Worm (Caenorhabditis elegans) whole organism, L3 larva: ENCODE results near the gene str-174.

Experiments used
- R02D3.7 ChIP-seq: fragments of 150-350 bp; optimal IDR thresholded peaks from 2 replicates; lab custom pipeline; 2014; ENCODE audit warnings: missing biosample characterization, missing genetic modification characterization
- ama-1 ChIP-seq: fragments of 150-350 bp; optimal IDR thresholded peaks from 2 replicates; lab custom pipeline; 2018
- elt-1 ChIP-seq: fragments of 150-350 bp; optimal IDR thresholded peaks from 2 replicates; lab custom pipeline; 2014; ENCODE audit warnings: missing biosample characterization, missing genetic modification characterization
- fkh-10 ChIP-seq: sonication (generic microtip); optimal IDR thresholded peaks from 2 replicates; lab custom pipeline; 2017; ENCODE audit warnings: missing biosample characterization, missing genetic modification reagents, missing genetic modification characterization
- fos-1 ChIP-seq: fragments of 150-350 bp; optimal IDR thresholded peaks from 2 replicates; lab custom pipeline; 2014; ENCODE audit warnings: missing biosample characterization, missing genetic modification characterization
- hmg-11 ChIP-seq: sonication (generic microtip); optimal IDR thresholded peaks from 2 replicates; lab custom pipeline; 2016; ENCODE audit warnings: missing genetic modification characterization, missing compliant biosample characterization
- lin-39 ChIP-seq: fragments of 150-350 bp; optimal IDR thresholded peaks from 2 replicates; lab custom pipeline; 2018; ENCODE audit warnings: missing biosample characterization, missing genetic modification reagents, missing genetic modification characterization
- nhr-25 ChIP-seq: sonication (generic microtip); optimal IDR thresholded peaks from 2 replicates; lab custom pipeline; 2017; ENCODE audit warnings: missing biosample characterization, missing genetic modification characterization
- snpc-4 ChIP-seq: fragments of 150-350 bp; optimal IDR thresholded peaks from 2 replicates; lab custom pipeline; 2014; ENCODE audit warnings: missing biosample characterization, missing genetic modification characterization
- unc-39 ChIP-seq: sonication (generic microtip); optimal IDR thresholded peaks from 4 replicates; lab custom pipeline; 2017; ENCODE audit warnings: missing biosample characterization, missing genetic modification characterization
- unc-62 ChIP-seq: fragments of 150-350 bp; sonication (generic microtip); optimal IDR thresholded peaks from 4 replicates; lab custom pipeline; 2014; ENCODE audit warnings: missing biosample characterization, missing genetic modification reagents, missing genetic modification characterization
- ztf-11 ChIP-seq: fragments of 150-350 bp; optimal IDR thresholded peaks from 2 replicates; lab custom pipeline; 2014; ENCODE audit warnings: missing biosample characterization, missing genetic modification characterization

DNA sequence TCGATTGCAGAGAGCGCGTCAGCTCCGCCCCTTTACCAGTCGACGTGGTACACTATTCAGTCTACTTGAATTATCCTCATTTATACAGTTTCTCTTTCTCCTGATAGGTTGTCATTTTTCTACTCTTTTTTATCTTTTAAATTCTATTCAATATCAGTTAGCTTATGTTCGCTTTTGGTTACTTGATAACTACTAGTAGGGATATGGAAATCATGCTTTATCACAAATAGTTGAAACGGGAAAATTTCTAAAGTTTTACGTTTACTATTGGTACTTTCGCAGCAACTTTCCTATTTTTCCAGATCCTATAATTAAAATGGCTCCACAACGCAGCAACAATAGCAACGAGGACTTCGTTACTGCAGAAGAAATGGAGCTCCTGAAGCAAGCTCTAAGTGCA is 15.1 kb upstream of the str-174 start, which contains the start of gene sgnh-1:
- TF ChIP-seq unc-62 (GFP tag; lab: Kevin White, UChicago) (no peak), nhr-25 (tag; lab: Kevin White, UChicago) (no peak), ama-1 (lab: Kevin White, UChicago) (no peak), fos-1 (tag; lab: Kevin White, UChicago) (no peak), snpc-4 (tag; lab: Kevin White, UChicago) (no peak), unc-39 (tag; lab: Kevin White, UChicago) (no peak), fkh-10 (GFP tag; lab: Kevin White, UChicago) (no peak), R02D3.7 (tag; lab: Kevin White, UChicago) (no peak), lin-39 (tag; lab: Kevin White, UChicago) (no peak), hmg-11 (tag; lab: Kevin White, UChicago) (no peak), elt-1 (tag; lab: Kevin White, UChicago) (no peak), ztf-11 (tag; lab: Kevin White, UChicago) (no peak)
